Worm (Caenorhabditis elegans) whole organism, L1 larva: ENCODE data around the gene srd-50.

ENCODE experiments used
- C16A3.4 ChIP-seq: fragments of 150-350 bp; optimal IDR thresholded peaks from 2 replicates; lab custom pipeline; 2014; ENCODE audit warnings: missing biosample characterization, missing genetic modification characterization
- F16B12.6 ChIP-seq: fragments of 150-350 bp; optimal IDR thresholded peaks from 2 replicates; lab custom pipeline; 2014; ENCODE audit warnings: missing biosample characterization, missing genetic modification characterization
- Y116A8C.19 ChIP-seq: sonication (generic microtip); optimal IDR thresholded peaks from 2 replicates; lab custom pipeline; 2016; ENCODE audit warnings: missing compliant biosample characterization, missing genetic modification characterization, borderline replicate concordance
- alr-1 ChIP-seq: fragments of 200-800 bp; sonication (Bioruptor generic); optimal IDR thresholded peaks from 2 replicates; lab custom pipeline; 2018; ENCODE audit warnings: borderline replicate concordance, mild to moderate bottlenecking, missing genetic modification characterization, missing compliant biosample characterization
- aly-2 ChIP-seq: fragments of 150-350 bp; optimal IDR thresholded peaks from 2 replicates; lab custom pipeline; 2014; ENCODE audit warnings: missing biosample characterization, missing genetic modification characterization
- ama-1 ChIP-seq: fragments of 150-350 bp; optimal IDR thresholded peaks from 2 replicates; lab custom pipeline; 2014
- blmp-1 ChIP-seq: fragments of 150-350 bp; optimal IDR thresholded peaks from 2 replicates; lab custom pipeline; 2014; ENCODE audit warnings: missing biosample characterization, missing genetic modification characterization
- ceh-82 ChIP-seq, 3 experiments: fragments of 150-350 bp in 1 of 3; sonication (generic microtip) in 2 of 3; optimal IDR thresholded peaks; 2 replicates each; lab custom pipeline; 2014 to 2017; ENCODE audit warnings: missing biosample characterization in 3 of 3, missing genetic modification characterization in 3 of 3
- ceh-88 ChIP-seq: fragments of 200-800 bp; sonication (Bioruptor generic); IDR thresholded peaks from 2 replicates; pipeline ENCODE4 v1.3.6; 2022; ENCODE audit warnings: missing genetic modification characterization, missing compliant biosample characterization
- efl-3 ChIP-seq: fragments of 200-800 bp; sonication (Bioruptor generic); optimal IDR thresholded peaks from 2 replicates; lab custom pipeline; 2018; ENCODE audit warnings: mild to moderate bottlenecking, missing genetic modification characterization, missing compliant biosample characterization
- egl-13 ChIP-seq: sonication (generic microtip); optimal IDR thresholded peaks from 2 replicates; lab custom pipeline; 2016; ENCODE audit warnings: missing genotype, missing genetic modification reagents, missing genetic modification characterization, missing compliant biosample characterization
- egl-27 ChIP-seq, 2 experiments: fragments of 150-350 bp in 1 of 2; sonication (generic microtip); optimal IDR thresholded peaks; 3 replicates each; lab custom pipeline; 2017 to 2018; ENCODE audit warnings: missing biosample characterization in 2 of 2, missing genetic modification characterization in 2 of 2, missing genetic modification reagents in 2 of 2
- elt-2 ChIP-seq: sonication (generic microtip); optimal IDR thresholded peaks from 2 replicates; lab custom pipeline; 2016; ENCODE audit warnings: missing genetic modification characterization, mild to moderate bottlenecking, inconsistent platforms, missing compliant biosample characterization, missing genetic modification reagents
- elt-3 ChIP-seq, 6 experiments: fragments of 150-350 bp in 1 of 6; sonication (generic microtip); optimal IDR thresholded peaks; 2 replicates each; lab custom pipeline; 2017 to 2018; ENCODE audit warnings: missing biosample characterization in 6 of 6, missing genetic modification characterization in 6 of 6, inconsistent platforms in 1 of 6
- ets-5 ChIP-seq: fragments of 200-800 bp; sonication (Bioruptor generic); IDR thresholded peaks from 2 replicates; pipeline ENCODE4 v1.3.6; 2022; ENCODE audit warnings: missing genetic modification characterization, missing compliant biosample characterization
- fkh-10 ChIP-seq: sonication (generic microtip); optimal IDR thresholded peaks from 2 replicates; lab custom pipeline; 2017; ENCODE audit warnings: missing biosample characterization, missing genetic modification reagents, missing genetic modification characterization
- fkh-4 ChIP-seq: sonication (generic microtip); optimal IDR thresholded peaks from 2 replicates; lab custom pipeline; 2016; ENCODE audit warnings: missing compliant biosample characterization, missing genetic modification characterization, borderline replicate concordance
- fkh-8 ChIP-seq: sonication (generic microtip); optimal IDR thresholded peaks from 2 replicates; lab custom pipeline; 2016; ENCODE audit warnings: mild to moderate bottlenecking, missing genetic modification characterization, missing compliant biosample characterization
- fos-1 ChIP-seq: fragments of 150-350 bp; optimal IDR thresholded peaks from 2 replicates; lab custom pipeline; 2014; ENCODE audit warnings: missing biosample characterization, missing genetic modification characterization
- grh-1 ChIP-seq: fragments of 200-800 bp; sonication (Bioruptor generic); IDR thresholded peaks from 2 replicates; pipeline ENCODE4 v1.3.6; 2022; ENCODE audit warnings: missing genetic modification reagents, missing genetic modification characterization, missing compliant biosample characterization
- irx-1 ChIP-seq: sonication (generic microtip); optimal IDR thresholded peaks from 2 replicates; lab custom pipeline; 2016; ENCODE audit warnings: missing genetic modification characterization, missing compliant biosample characterization
- isw-1 ChIP-seq: fragments of 200-800 bp; sonication (Bioruptor generic); IDR thresholded peaks from 2 replicates; pipeline ENCODE4 v1.3.6; 2022; ENCODE audit warnings: missing genetic modification characterization, missing compliant biosample characterization
- jun-1 ChIP-seq: fragments of 150-350 bp; optimal IDR thresholded peaks from 2 replicates; lab custom pipeline; 2014; ENCODE audit warnings: missing biosample characterization, missing genetic modification reagents, missing genetic modification characterization
- lin-13 ChIP-seq: fragments of 150-350 bp; optimal IDR thresholded peaks from 2 replicates; lab custom pipeline; 2014; ENCODE audit warnings: missing biosample characterization, missing genetic modification reagents, missing genetic modification characterization
- lin-15B ChIP-seq: fragments of 150-350 bp; sonication (generic microtip); optimal IDR thresholded peaks from 3 replicates; lab custom pipeline; 2014; ENCODE audit warnings: missing biosample characterization, missing genetic modification characterization
- lin-35 ChIP-seq, 2 experiments: fragments of 150-350 bp; optimal IDR thresholded peaks; 2 replicates each; lab custom pipeline; 2014; ENCODE audit warnings: missing biosample characterization in 2 of 2, missing genetic modification characterization in 2 of 2, missing genetic modification reagents in 2 of 2
- lsy-2 ChIP-seq, 2 experiments: fragments of 150-350 bp; optimal IDR thresholded peaks; 2 replicates each; lab custom pipeline; 2014; ENCODE audit warnings: missing biosample characterization in 2 of 2, missing genetic modification characterization in 2 of 2
- mab-9 ChIP-seq: fragments of 200-800 bp; sonication (Bioruptor generic); IDR thresholded peaks from 2 replicates; pipeline ENCODE4 v1.3.6; 2022; ENCODE audit warnings: missing genetic modification reagents, missing genetic modification characterization, missing compliant biosample characterization
- mef-2 ChIP-seq: fragments of 150-350 bp; optimal IDR thresholded peaks from 2 replicates; lab custom pipeline; 2014; ENCODE audit warnings: missing biosample characterization, missing genetic modification characterization
- mep-1 ChIP-seq: fragments of 150-350 bp; optimal IDR thresholded peaks from 2 replicates; lab custom pipeline; 2014; ENCODE audit warnings: missing biosample characterization, missing genetic modification characterization
- nhr-19 ChIP-seq: fragments of 200-800 bp; sonication (Bioruptor generic); conservative IDR thresholded peaks from 2 replicates; pipeline ENCODE4 v1.3.6; 2022; ENCODE audit warnings: missing genetic modification characterization, missing compliant biosample characterization
- nhr-20 ChIP-seq: sonication (generic microtip); optimal IDR thresholded peaks from 2 replicates; lab custom pipeline; 2016; ENCODE audit warnings: mild to moderate bottlenecking, missing genetic modification characterization, missing compliant biosample characterization
- nhr-237 ChIP-seq: fragments of 150-350 bp; optimal IDR thresholded peaks from 2 replicates; lab custom pipeline; 2014; ENCODE audit warnings: missing biosample characterization, missing genetic modification characterization
- nhr-47 ChIP-seq: sonication (generic microtip); optimal IDR thresholded peaks from 2 replicates; lab custom pipeline; 2016; ENCODE audit warnings: mild to moderate bottlenecking, missing genetic modification characterization, moderate library complexity, missing compliant biosample characterization
- nhr-76 ChIP-seq: sonication (generic microtip); optimal IDR thresholded peaks from 2 replicates; lab custom pipeline; 2017; ENCODE audit warnings: missing biosample characterization, missing genetic modification characterization
- nhr-77 ChIP-seq: fragments of 150-350 bp; optimal IDR thresholded peaks from 2 replicates; lab custom pipeline; 2014; ENCODE audit warnings: missing biosample characterization, missing genetic modification characterization
- nhr-85 ChIP-seq: sonication (generic microtip); peaks from one replicate; lab custom pipeline; 2016; ENCODE audit warnings: missing genetic modification characterization, inconsistent platforms, missing compliant biosample characterization
- pax-3 ChIP-seq: fragments of 200-800 bp; sonication (Bioruptor generic); optimal IDR thresholded peaks from 2 replicates; lab custom pipeline; 2018; ENCODE audit warnings: mild to moderate bottlenecking, missing genetic modification characterization, moderate library complexity, missing compliant biosample characterization
- pqm-1 ChIP-seq: sonication (generic microtip); optimal IDR thresholded peaks from 3 replicates; lab custom pipeline; 2017; ENCODE audit warnings: missing biosample characterization, missing genetic modification characterization
- rnt-1 ChIP-seq: sonication (generic microtip); optimal IDR thresholded peaks from 2 replicates; lab custom pipeline; 2016; ENCODE audit warnings: mild to moderate bottlenecking, missing genetic modification characterization, moderate library complexity, missing compliant biosample characterization
- skn-1 ChIP-seq: fragments of 150-350 bp; optimal IDR thresholded peaks from 2 replicates; lab custom pipeline; 2014; ENCODE audit warnings: missing biosample characterization, missing genetic modification characterization
- sox-4 ChIP-seq: sonication (generic microtip); optimal IDR thresholded peaks from 2 replicates; lab custom pipeline; 2016; ENCODE audit warnings: missing genetic modification characterization, missing compliant biosample characterization
- sptf-1 ChIP-seq: fragments of 150-350 bp; optimal IDR thresholded peaks from 2 replicates; lab custom pipeline; 2014; ENCODE audit warnings: missing biosample characterization, missing genetic modification characterization
- unc-130 ChIP-seq: fragments of 150-350 bp; optimal IDR thresholded peaks from 2 replicates; lab custom pipeline; 2017; ENCODE audit warnings: missing biosample characterization, missing genetic modification characterization, inconsistent platforms
- unc-62 ChIP-seq: fragments of 150-350 bp; optimal IDR thresholded peaks from 2 replicates; lab custom pipeline; 2014; ENCODE audit warnings: missing biosample characterization, missing genetic modification reagents, missing genetic modification characterization
- unc-86 ChIP-seq: sonication (generic microtip); optimal IDR thresholded peaks from 2 replicates; lab custom pipeline; 2016; ENCODE audit warnings: missing genetic modification characterization, missing compliant biosample characterization
- vab-15 ChIP-seq: sonication (generic microtip); optimal IDR thresholded peaks from 2 replicates; lab custom pipeline; 2017; ENCODE audit warnings: missing genotype, mild to moderate bottlenecking, missing genetic modification characterization, missing compliant biosample characterization
- xbp-1 ChIP-seq: sonication (generic microtip); optimal IDR thresholded peaks from 2 replicates; lab custom pipeline; 2016; ENCODE audit warnings: missing genetic modification characterization, missing compliant biosample characterization
- zag-1 ChIP-seq: fragments of 150-350 bp; optimal IDR thresholded peaks from 2 replicates; lab custom pipeline; 2014; ENCODE audit warnings: missing biosample characterization, missing genetic modification characterization
- zip-4 ChIP-seq: fragments of 200-800 bp; sonication (Bioruptor generic); optimal IDR thresholded peaks from 2 replicates; lab custom pipeline; 2018; ENCODE audit warnings: mild to moderate bottlenecking, missing genetic modification characterization, moderate library complexity, missing compliant biosample characterization
- ztf-11 ChIP-seq, 2 experiments: sonication (generic microtip); optimal IDR thresholded peaks; 2 replicates each; lab custom pipeline; 2016 to 2017; ENCODE audit warnings: missing genetic modification characterization in 2 of 2, missing biosample characterization in 1 of 2, missing compliant biosample characterization in 1 of 2
- ztf-4 ChIP-seq: fragments of 150-350 bp; optimal IDR thresholded peaks from 2 replicates; lab custom pipeline; 2014; ENCODE audit warnings: missing biosample characterization, missing genetic modification characterization

The srd-50 gene

ce11 chrX:13527347-13528092 is 45.9 kb upstream of the srd-50 start, which contains the start of gene pab-2:
Gene pab-2, minus strand, starts transcription at chrX:13527415.
- peak; percentile 64 for TF ChIP-seq unc-130 (tag; lab: Kevin White, UChicago)
- TF ChIP-seq efl-3 (GFP tag; lab: Kevin White, UChicago): no peak
- no peak for TF ChIP-seq alr-1 (tag; lab: Kevin White, UChicago)
- TF ChIP-seq fkh-10 (GFP tag; lab: Kevin White, UChicago): no peak
- TF ChIP-seq isw-1: peak; percentile 9; the same call in 1 of the 2 replicates
- no peak for TF ChIP-seq nhr-237 (tag; lab: Kevin White, UChicago)
- TF ChIP-seq blmp-1 (tag; lab: Kevin White, UChicago): peak; percentile 67
- TF ChIP-seq sptf-1 (tag; lab: Kevin White, UChicago): no peak
- TF ChIP-seq fkh-4 (tag; lab: Kevin White, UChicago): no peak
- peak; percentile 56 for TF ChIP-seq C16A3.4
- peak; percentile 99 for TF ChIP-seq xbp-1 (tag; lab: Kevin White, UChicago)
- TF ChIP-seq nhr-19 (GFP tag; lab: Robert Waterston, UW): peak; percentile 70
- TF ChIP-seq pax-3 (tag; lab: Kevin White, UChicago): peak; percentile 28
- TF ChIP-seq ama-1 (lab: Kevin White, UChicago): no peak
- no peak for TF ChIP-seq ets-5 (GFP tag; lab: Robert Waterston, UW)
- peak; percentile 74 for TF ChIP-seq ztf-4 (tag; lab: Kevin White, UChicago)
- peak; percentile 82 for TF ChIP-seq jun-1 (tag; lab: Kevin White, UChicago)
- TF ChIP-seq egl-27 (tag; optimal IDR thresholded peaks at IDR 0.05; lab: Kevin White, UChicago): peak in 1 of 2 experiments; percentile 17
- TF ChIP-seq nhr-77 (tag; lab: Kevin White, UChicago): peak; percentile 72
- TF ChIP-seq mab-9 (GFP tag; lab: Robert Waterston, UW): 0 out of 2 replicates have a peak, but pooled peaks have one; percentile 35
- no peak for TF ChIP-seq zip-4 (GFP tag; lab: Kevin White, UChicago)
- peak; percentile 38 for TF ChIP-seq skn-1 (tag; lab: Kevin White, UChicago)
- no peak for TF ChIP-seq nhr-76 (tag; lab: Kevin White, UChicago)
- TF ChIP-seq ceh-88 (GFP tag; lab: Robert Waterston, UW): no peak
- TF ChIP-seq elt-3 (tag; optimal IDR thresholded peaks at IDR 0.05; lab: Kevin White, UChicago): peak in 3 of 6 experiments; percentile 32 to 44 (median 38)
- no peak for TF ChIP-seq Y116A8C.19 (tag; lab: Kevin White, UChicago)
- TF ChIP-seq pqm-1: no peak
- TF ChIP-seq nhr-47 (tag; lab: Kevin White, UChicago): peak; percentile 78
- peak; percentile 60 for TF ChIP-seq unc-86 (tag; lab: Kevin White, UChicago)
- TF ChIP-seq elt-2: peak; percentile 88
- TF ChIP-seq irx-1 (tag; lab: Kevin White, UChicago): peak; percentile 34
- peak; percentile 80 for TF ChIP-seq rnt-1 (tag; lab: Kevin White, UChicago)
- no peak for TF ChIP-seq lin-15B (tag; lab: Kevin White, UChicago)
- TF ChIP-seq F16B12.6: no peak
- TF ChIP-seq sox-4 (tag; lab: Kevin White, UChicago): peak; percentile 11
- peak; percentile 15 to 86 (median 76) for TF ChIP-seq ceh-82 (tag; optimal IDR thresholded peaks at IDR 0.05; lab: Kevin White, UChicago)
- TF ChIP-seq fkh-8 (tag; lab: Kevin White, UChicago): peak; percentile 74
- peak; percentile 90 for TF ChIP-seq nhr-20
- no peak for TF ChIP-seq vab-15
- TF ChIP-seq nhr-85 (tag; lab: Kevin White, UChicago): peak; percentile 94
- TF ChIP-seq mep-1 (tag; lab: Kevin White, UChicago): peak; percentile 69
- TF ChIP-seq lin-35 (GFP tag; optimal IDR thresholded peaks at IDR 0.05; lab: Kevin White, UChicago): peak; percentile 48 to 61
- no peak for TF ChIP-seq aly-2 (tag; lab: Kevin White, UChicago)
- no peak for TF ChIP-seq lin-13 (GFP tag; lab: Kevin White, UChicago)
- TF ChIP-seq egl-13 (tag; lab: Kevin White, UChicago): peak; percentile 54
- TF ChIP-seq ztf-11 (tag; optimal IDR thresholded peaks at IDR 0.05; lab: Kevin White, UChicago): peak in 1 of 2 experiments; percentile 22
- TF ChIP-seq unc-62: no peak
- no peak for TF ChIP-seq zag-1 (tag; lab: Kevin White, UChicago)
- peak; percentile 43; the same call in 1 of the 2 replicates for TF ChIP-seq grh-1 (GFP tag; lab: Robert Waterston, UW)
- TF ChIP-seq lsy-2 (tag; optimal IDR thresholded peaks at IDR 0.05; lab: Kevin White, UChicago): peak; percentile 29 to 59
- peak; percentile 53 for TF ChIP-seq fos-1 (tag; lab: Kevin White, UChicago)
- no peak for TF ChIP-seq mef-2
